Worm (Caenorhabditis elegans) whole organism, L2 larva: ENCODE measurements around the gene srg-4.

Source experiments
- C34F6.9 ChIP-seq: fragments of 150-350 bp; optimal IDR thresholded peaks from 2 replicates; lab custom pipeline; 2014; ENCODE audit warnings: missing biosample characterization, missing genetic modification characterization
- F13H6.1 ChIP-seq: sonication (generic microtip); optimal IDR thresholded peaks from 2 replicates; lab custom pipeline; 2016; ENCODE audit warnings: missing genetic modification characterization, missing compliant biosample characterization
- R02D3.7 ChIP-seq: fragments of 150-350 bp; optimal IDR thresholded peaks from 2 replicates; lab custom pipeline; 2014; ENCODE audit warnings: missing biosample characterization, missing genetic modification characterization
- Y55F3AM.14 ChIP-seq: fragments of 200-800 bp; sonication (Bioruptor generic); optimal IDR thresholded peaks from 2 replicates; lab custom pipeline; 2018; ENCODE audit warnings: mild to moderate bottlenecking, missing genetic modification characterization, missing compliant biosample characterization
- ZK546.5 ChIP-seq: sonication (generic microtip); optimal IDR thresholded peaks from 2 replicates; lab custom pipeline; 2017; ENCODE audit warnings: missing biosample characterization, missing genetic modification characterization
- alr-1 ChIP-seq: fragments of 150-350 bp; optimal IDR thresholded peaks from 2 replicates; lab custom pipeline; 2014; ENCODE audit warnings: missing biosample characterization, missing genetic modification characterization
- aly-2 ChIP-seq: fragments of 150-350 bp; optimal IDR thresholded peaks from 2 replicates; lab custom pipeline; 2014; ENCODE audit warnings: missing biosample characterization, missing genetic modification characterization
- ama-1 ChIP-seq: fragments of 150-350 bp; optimal IDR thresholded peaks from 2 replicates; lab custom pipeline; 2018; ENCODE audit warnings: inconsistent platforms
- blmp-1 ChIP-seq: sonication (generic microtip); optimal IDR thresholded peaks from 2 replicates; lab custom pipeline; 2017; ENCODE audit warnings: missing genetic modification characterization, mild to moderate bottlenecking, missing compliant biosample characterization, antibody characterized with exemption, moderate library complexity; ENCODE audit not compliant: insufficient read depth
- ceh-16 ChIP-seq: fragments of 150-350 bp; optimal IDR thresholded peaks from 2 replicates; lab custom pipeline; 2014; ENCODE audit warnings: missing biosample characterization, missing genetic modification characterization
- ceh-82 ChIP-seq: fragments of 150-350 bp; optimal IDR thresholded peaks from 2 replicates; lab custom pipeline; 2014; ENCODE audit warnings: missing biosample characterization, missing genetic modification characterization
- crh-2 ChIP-seq: sonication (generic microtip); optimal IDR thresholded peaks from 2 replicates; lab custom pipeline; 2017; ENCODE audit warnings: missing biosample characterization, missing genetic modification characterization
- dmd-4 ChIP-seq: sonication (generic microtip); optimal IDR thresholded peaks from 2 replicates; lab custom pipeline; 2017; ENCODE audit warnings: missing biosample characterization, missing genetic modification characterization
- egl-27 ChIP-seq: sonication (generic microtip); optimal IDR thresholded peaks from 3 replicates; lab custom pipeline; 2017; ENCODE audit warnings: missing biosample characterization, missing genetic modification reagents, missing genetic modification characterization
- elt-1 ChIP-seq: fragments of 150-350 bp; optimal IDR thresholded peaks from 2 replicates; lab custom pipeline; 2014; ENCODE audit warnings: missing biosample characterization, missing genetic modification characterization
- elt-3 ChIP-seq: sonication (generic microtip); optimal IDR thresholded peaks from 2 replicates; lab custom pipeline; 2017; ENCODE audit warnings: missing biosample characterization, missing genetic modification characterization
- fos-1 ChIP-seq: fragments of 150-350 bp; optimal IDR thresholded peaks from 2 replicates; lab custom pipeline; 2014; ENCODE audit warnings: missing biosample characterization, missing genetic modification characterization
- gmeb-1 ChIP-seq: fragments of 150-350 bp; optimal IDR thresholded peaks from 2 replicates; lab custom pipeline; 2014; ENCODE audit warnings: missing biosample characterization, missing genetic modification characterization
- lin-11 ChIP-seq: fragments of 150-350 bp; sonication (generic microtip); optimal IDR thresholded peaks from 2 replicates; lab custom pipeline; 2014; ENCODE audit warnings: missing biosample characterization, missing genetic modification characterization, inconsistent platforms, mixed read lengths
- lin-13 ChIP-seq: fragments of 150-350 bp; optimal IDR thresholded peaks from 2 replicates; lab custom pipeline; 2014; ENCODE audit warnings: missing biosample characterization, missing genetic modification reagents, missing genetic modification characterization
- lin-39 ChIP-seq: fragments of 150-350 bp; optimal IDR thresholded peaks from 2 replicates; lab custom pipeline; 2014; ENCODE audit warnings: missing biosample characterization, missing genetic modification reagents, missing genetic modification characterization
- lsy-2 ChIP-seq, 2 experiments: fragments of 150-350 bp in 1 of 2; sonication (generic microtip) in 1 of 2; optimal IDR thresholded peaks; 2 replicates each; lab custom pipeline; 2014 to 2017; ENCODE audit warnings: missing biosample characterization in 2 of 2, missing genetic modification characterization in 2 of 2
- mab-5 ChIP-seq: fragments of 150-350 bp; optimal IDR thresholded peaks from 2 replicates; lab custom pipeline; 2014; ENCODE audit warnings: missing biosample characterization, missing genetic modification characterization
- mbf-1 ChIP-seq: sonication (generic microtip); optimal IDR thresholded peaks from 2 replicates; lab custom pipeline; 2017; ENCODE audit warnings: missing biosample characterization, missing genetic modification characterization
- mdl-1 ChIP-seq, 2 experiments: fragments of 150-350 bp in 1 of 2; sonication (generic microtip) in 1 of 2; optimal IDR thresholded peaks; 2 replicates each; lab custom pipeline; 2017; ENCODE audit warnings: missing biosample characterization in 2 of 2, missing genetic modification characterization in 2 of 2
- nhr-10 ChIP-seq: sonication (generic microtip); optimal IDR thresholded peaks from 2 replicates; lab custom pipeline; 2017; ENCODE audit warnings: missing biosample characterization, missing genetic modification characterization
- nhr-11 ChIP-seq: fragments of 150-350 bp; optimal IDR thresholded peaks from 2 replicates; lab custom pipeline; 2014; ENCODE audit warnings: missing biosample characterization, missing genetic modification characterization
- nhr-12 ChIP-seq: fragments of 150-350 bp; optimal IDR thresholded peaks from 2 replicates; lab custom pipeline; 2014; ENCODE audit warnings: missing biosample characterization, missing genetic modification characterization
- nhr-129 ChIP-seq: fragments of 150-350 bp; optimal IDR thresholded peaks from 2 replicates; lab custom pipeline; 2014; ENCODE audit warnings: missing biosample characterization, missing genetic modification characterization
- nhr-21 ChIP-seq: fragments of 150-350 bp; optimal IDR thresholded peaks from 2 replicates; lab custom pipeline; 2014; ENCODE audit warnings: missing biosample characterization, missing genetic modification characterization
- nhr-23 ChIP-seq: fragments of 150-350 bp; optimal IDR thresholded peaks from 2 replicates; lab custom pipeline; 2014; ENCODE audit warnings: missing biosample characterization, missing genetic modification reagents, missing genetic modification characterization
- nhr-237 ChIP-seq: fragments of 150-350 bp; optimal IDR thresholded peaks from 2 replicates; lab custom pipeline; 2014; ENCODE audit warnings: missing biosample characterization, missing genetic modification characterization
- nhr-25 ChIP-seq: fragments of 150-350 bp; sonication (generic microtip); optimal IDR thresholded peaks from 3 replicates; lab custom pipeline; 2014; ENCODE audit warnings: missing biosample characterization, missing genetic modification characterization
- nhr-6 ChIP-seq: fragments of 150-350 bp; optimal IDR thresholded peaks from 2 replicates; lab custom pipeline; 2014; ENCODE audit warnings: missing biosample characterization, missing genetic modification characterization
- nhr-77 ChIP-seq: fragments of 150-350 bp; optimal IDR thresholded peaks from 2 replicates; lab custom pipeline; 2014; ENCODE audit warnings: missing biosample characterization, missing genetic modification characterization
- peb-1 ChIP-seq: fragments of 150-350 bp; optimal IDR thresholded peaks from 2 replicates; lab custom pipeline; 2014; ENCODE audit warnings: missing biosample characterization, missing genetic modification characterization
- sem-4 ChIP-seq: fragments of 150-350 bp; optimal IDR thresholded peaks from 2 replicates; lab custom pipeline; 2014; ENCODE audit warnings: missing biosample characterization, missing genetic modification reagents, missing genetic modification characterization
- skn-1 ChIP-seq: sonication (generic microtip); optimal IDR thresholded peaks from 2 replicates; lab custom pipeline; 2017; ENCODE audit warnings: missing biosample characterization, missing genetic modification characterization
- sma-3 ChIP-seq: sonication (generic microtip); optimal IDR thresholded peaks from 2 replicates; lab custom pipeline; 2016; ENCODE audit warnings: missing genetic modification reagents, missing genetic modification characterization, missing compliant biosample characterization
- sma-9 ChIP-seq, 2 experiments: fragments of 150-350 bp in 1 of 2; sonication (generic microtip) in 1 of 2; optimal IDR thresholded peaks; 2 replicates each; lab custom pipeline; 2014 to 2016; ENCODE audit warnings: missing genetic modification characterization in 2 of 2, mild to moderate bottlenecking in 1 of 2, missing biosample characterization in 1 of 2, missing compliant biosample characterization in 1 of 2, missing genetic modification reagents in 1 of 2, moderate library complexity in 1 of 2
- snpc-4 ChIP-seq: fragments of 150-350 bp; optimal IDR thresholded peaks from 2 replicates; lab custom pipeline; 2014; ENCODE audit warnings: missing biosample characterization, missing genetic modification characterization
- unc-39 ChIP-seq: fragments of 150-350 bp; optimal IDR thresholded peaks from 2 replicates; lab custom pipeline; 2014; ENCODE audit warnings: missing biosample characterization, missing genetic modification characterization
- unc-55 ChIP-seq: fragments of 150-350 bp; sonication (generic microtip); optimal IDR thresholded peaks from 3 replicates; lab custom pipeline; 2014; ENCODE audit warnings: missing biosample characterization, missing genetic modification reagents, missing genetic modification characterization
- unc-62 ChIP-seq: fragments of 150-350 bp; optimal IDR thresholded peaks from 2 replicates; lab custom pipeline; 2014; ENCODE audit warnings: missing biosample characterization, missing genetic modification reagents, missing genetic modification characterization
- zag-1 ChIP-seq: fragments of 150-350 bp; optimal IDR thresholded peaks from 2 replicates; lab custom pipeline; 2014; ENCODE audit warnings: missing biosample characterization, missing genetic modification characterization
- ztf-1 ChIP-seq: fragments of 200-800 bp; sonication (Bioruptor generic); conservative IDR thresholded peaks from 2 replicates; pipeline ENCODE4 v1.3.6; 2022; ENCODE audit warnings: missing genetic modification characterization, missing compliant biosample characterization
- ztf-11 ChIP-seq: sonication (generic microtip); optimal IDR thresholded peaks from 2 replicates; lab custom pipeline; 2017; ENCODE audit warnings: missing biosample characterization, missing genetic modification characterization
- ztf-4 ChIP-seq: fragments of 150-350 bp; optimal IDR thresholded peaks from 2 replicates; lab custom pipeline; 2014; ENCODE audit warnings: missing biosample characterization, missing genetic modification characterization

The srg-4 gene

ce11 chrIII:6283024-6283423 lies 21.1 kb upstream of the srg-4 start:
- TF ChIP-seq unc-55 (GFP tag; lab: Kevin White, UChicago) = no peak
- TF ChIP-seq lsy-2 (tag; optimal IDR thresholded peaks at IDR 0.05; lab: Kevin White, UChicago) = no peak
- no peak for TF ChIP-seq peb-1
- no peak for TF ChIP-seq egl-27
- no peak for TF ChIP-seq sma-3 (GFP tag; lab: Kevin White, UChicago)
- TF ChIP-seq skn-1 (tag; lab: Kevin White, UChicago) = no peak
- no peak for TF ChIP-seq nhr-77 (tag; lab: Kevin White, UChicago)
- no peak for TF ChIP-seq sem-4

DNA sequence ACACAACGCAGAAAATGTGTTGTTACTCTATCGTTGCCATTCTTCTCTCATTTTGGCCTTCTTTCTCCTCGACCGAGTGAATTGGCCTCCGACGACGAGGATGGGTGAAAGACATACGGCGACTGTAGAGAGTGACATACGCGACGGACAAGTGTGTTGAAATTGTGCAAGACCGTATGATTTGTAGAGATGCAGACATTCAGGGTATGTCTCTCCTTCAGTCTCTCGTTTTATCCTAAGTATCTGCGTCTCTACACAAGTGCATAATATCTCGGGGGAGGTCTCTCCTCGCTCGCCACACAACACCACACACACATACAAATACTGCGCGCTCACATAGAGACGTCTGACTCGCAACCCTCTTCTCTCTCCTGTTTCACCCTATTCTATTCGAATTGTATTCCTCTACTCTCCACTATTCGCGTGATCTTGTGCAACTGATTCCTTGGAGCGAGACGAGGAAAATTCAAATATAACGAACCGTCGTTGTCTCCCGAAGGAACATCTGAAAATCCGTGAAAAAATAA lies 18.2 kb upstream of the srg-4 start, which contains the start of gene hmg-1.2:
Gene hmg-1.2, plus strand, starts transcription at position 311 of the 527 bp plus-strand sequence.
- TF ChIP-seq nhr-77 (tag; lab: Kevin White, UChicago) (no peak), snpc-4 (tag; lab: Kevin White, UChicago) (peak; percentile 66), elt-1 (tag; lab: Kevin White, UChicago) (no peak), unc-55 (GFP tag; lab: Kevin White, UChicago) (peak; percentile 82), blmp-1 (tag; lab: Kevin White, UChicago) (peak; percentile 76), fos-1 (tag; lab: Kevin White, UChicago) (peak; percentile 68), R02D3.7 (tag; lab: Kevin White, UChicago) (no peak), nhr-6 (peak; percentile 87), nhr-21 (tag; lab: Kevin White, UChicago) (peak; percentile 89), ceh-16 (peak; percentile 64), F13H6.1 (tag; lab: Kevin White, UChicago) (peak; percentile 95), ceh-82 (tag; lab: Kevin White, UChicago) (no peak), elt-3 (tag; lab: Kevin White, UChicago) (no peak), zag-1 (peak; percentile 52), mab-5 (tag; lab: Kevin White, UChicago) (peak; percentile 43), unc-39 (tag; lab: Kevin White, UChicago) (no peak), nhr-129 (tag; lab: Kevin White, UChicago) (peak; percentile 93), lin-13 (peak; percentile 54), crh-2 (peak; percentile 83), mdl-1 (tag; optimal IDR thresholded peaks at IDR 0.05; lab: Kevin White, UChicago) (peak; percentile 54 to 75), skn-1 (tag; lab: Kevin White, UChicago) (no peak), egl-27 (peak; percentile 88), nhr-11 (tag; lab: Kevin White, UChicago) (no peak), lin-39 (tag; lab: Kevin White, UChicago) (no peak), lsy-2 (tag; optimal IDR thresholded peaks at IDR 0.05; lab: Kevin White, UChicago) (peak; percentile 27 to 83), gmeb-1 (tag; lab: Kevin White, UChicago) (peak; percentile 60), ztf-11 (tag; lab: Kevin White, UChicago) (no peak), dmd-4 (tag; lab: Kevin White, UChicago) (peak; percentile 55), nhr-237 (tag; lab: Kevin White, UChicago) (no peak), peb-1 (no peak), C34F6.9 (tag; lab: Kevin White, UChicago) (peak; percentile 83), nhr-23 (no peak), Y55F3AM.14 (GFP tag; lab: Kevin White, UChicago) (peak; percentile 67), ZK546.5 (tag; lab: Kevin White, UChicago) (peak; percentile 5), ztf-1 (GFP tag; lab: Robert Waterston, UW) (no peak), alr-1 (tag; lab: Kevin White, UChicago) (peak; percentile 35), mbf-1 (tag; lab: Kevin White, UChicago) (no peak), sem-4 (peak; percentile 65), nhr-10 (tag; lab: Kevin White, UChicago) (no peak), ztf-4 (peak; percentile 73), aly-2 (tag; lab: Kevin White, UChicago) (no peak), unc-62 (GFP tag; lab: Kevin White, UChicago) (peak; percentile 44), sma-3 (GFP tag; lab: Kevin White, UChicago) (peak; percentile 74), nhr-25 (peak; percentile 83), ama-1 (lab: Kevin White, UChicago) (no peak), nhr-12 (tag; lab: Kevin White, UChicago) (no peak), sma-9 (GFP tag; optimal IDR thresholded peaks at IDR 0.05; lab: Kevin White, UChicago) (peak; percentile 92), sma-9 (tag; optimal IDR thresholded peaks at IDR 0.05; lab: Kevin White, UChicago) (no peak), lin-11 (tag; lab: Kevin White, UChicago) (peak; percentile 43)
- TF ChIP-seq, all 48 proteins: peak for 29
